Worm (Caenorhabditis elegans) whole organism, L2 larva: ENCODE data around the gene C32H11.3.
"Not testable (repeated sequence)": the region's sequence is repeated elsewhere in the genome, so short reads cannot be mapped to it uniquely, and the experiment has no call there.

Experiments used
- F13H6.1 ChIP-seq: sonication (generic microtip); optimal IDR thresholded peaks from 2 replicates; lab custom pipeline; 2016; ENCODE audit warnings: missing genetic modification characterization, missing compliant biosample characterization
- R02D3.7 ChIP-seq: fragments of 150-350 bp; optimal IDR thresholded peaks from 2 replicates; lab custom pipeline; 2014; ENCODE audit warnings: missing biosample characterization, missing genetic modification characterization
- Y55F3AM.14 ChIP-seq: fragments of 200-800 bp; sonication (Bioruptor generic); optimal IDR thresholded peaks from 2 replicates; lab custom pipeline; 2018; ENCODE audit warnings: mild to moderate bottlenecking, missing genetic modification characterization, missing compliant biosample characterization
- alr-1 ChIP-seq: fragments of 150-350 bp; optimal IDR thresholded peaks from 2 replicates; lab custom pipeline; 2014; ENCODE audit warnings: missing biosample characterization, missing genetic modification characterization
- aly-2 ChIP-seq: fragments of 150-350 bp; optimal IDR thresholded peaks from 2 replicates; lab custom pipeline; 2014; ENCODE audit warnings: missing biosample characterization, missing genetic modification characterization
- blmp-1 ChIP-seq: sonication (generic microtip); optimal IDR thresholded peaks from 2 replicates; lab custom pipeline; 2017; ENCODE audit warnings: missing genetic modification characterization, mild to moderate bottlenecking, missing compliant biosample characterization, antibody characterized with exemption, moderate library complexity; ENCODE audit not compliant: insufficient read depth
- ceh-82 ChIP-seq: fragments of 150-350 bp; optimal IDR thresholded peaks from 2 replicates; lab custom pipeline; 2014; ENCODE audit warnings: missing biosample characterization, missing genetic modification characterization
- crh-2 ChIP-seq: sonication (generic microtip); optimal IDR thresholded peaks from 2 replicates; lab custom pipeline; 2017; ENCODE audit warnings: missing biosample characterization, missing genetic modification characterization
- dmd-4 ChIP-seq: sonication (generic microtip); optimal IDR thresholded peaks from 2 replicates; lab custom pipeline; 2017; ENCODE audit warnings: missing biosample characterization, missing genetic modification characterization
- elt-1 ChIP-seq: fragments of 150-350 bp; optimal IDR thresholded peaks from 2 replicates; lab custom pipeline; 2014; ENCODE audit warnings: missing biosample characterization, missing genetic modification characterization
- fos-1 ChIP-seq: fragments of 150-350 bp; optimal IDR thresholded peaks from 2 replicates; lab custom pipeline; 2014; ENCODE audit warnings: missing biosample characterization, missing genetic modification characterization
- gmeb-1 ChIP-seq: fragments of 150-350 bp; optimal IDR thresholded peaks from 2 replicates; lab custom pipeline; 2014; ENCODE audit warnings: missing biosample characterization, missing genetic modification characterization
- lin-11 ChIP-seq: fragments of 150-350 bp; sonication (generic microtip); optimal IDR thresholded peaks from 2 replicates; lab custom pipeline; 2014; ENCODE audit warnings: missing biosample characterization, missing genetic modification characterization, inconsistent platforms, mixed read lengths
- nhr-10 ChIP-seq: sonication (generic microtip); optimal IDR thresholded peaks from 2 replicates; lab custom pipeline; 2017; ENCODE audit warnings: missing biosample characterization, missing genetic modification characterization
- nhr-11 ChIP-seq: fragments of 150-350 bp; optimal IDR thresholded peaks from 2 replicates; lab custom pipeline; 2014; ENCODE audit warnings: missing biosample characterization, missing genetic modification characterization
- nhr-129 ChIP-seq: fragments of 150-350 bp; optimal IDR thresholded peaks from 2 replicates; lab custom pipeline; 2014; ENCODE audit warnings: missing biosample characterization, missing genetic modification characterization
- nhr-21 ChIP-seq: fragments of 150-350 bp; optimal IDR thresholded peaks from 2 replicates; lab custom pipeline; 2014; ENCODE audit warnings: missing biosample characterization, missing genetic modification characterization
- nhr-23 ChIP-seq: fragments of 150-350 bp; optimal IDR thresholded peaks from 2 replicates; lab custom pipeline; 2014; ENCODE audit warnings: missing biosample characterization, missing genetic modification reagents, missing genetic modification characterization
- nhr-237 ChIP-seq: fragments of 150-350 bp; optimal IDR thresholded peaks from 2 replicates; lab custom pipeline; 2014; ENCODE audit warnings: missing biosample characterization, missing genetic modification characterization
- nhr-25 ChIP-seq: fragments of 150-350 bp; sonication (generic microtip); optimal IDR thresholded peaks from 3 replicates; lab custom pipeline; 2014; ENCODE audit warnings: missing biosample characterization, missing genetic modification characterization
- nhr-6 ChIP-seq: fragments of 150-350 bp; optimal IDR thresholded peaks from 2 replicates; lab custom pipeline; 2014; ENCODE audit warnings: missing biosample characterization, missing genetic modification characterization
- nhr-77 ChIP-seq: fragments of 150-350 bp; optimal IDR thresholded peaks from 2 replicates; lab custom pipeline; 2014; ENCODE audit warnings: missing biosample characterization, missing genetic modification characterization
- peb-1 ChIP-seq: fragments of 150-350 bp; optimal IDR thresholded peaks from 2 replicates; lab custom pipeline; 2014; ENCODE audit warnings: missing biosample characterization, missing genetic modification characterization
- sma-3 ChIP-seq: sonication (generic microtip); optimal IDR thresholded peaks from 2 replicates; lab custom pipeline; 2016; ENCODE audit warnings: missing genetic modification reagents, missing genetic modification characterization, missing compliant biosample characterization
- sma-9 ChIP-seq, 2 experiments: fragments of 150-350 bp in 1 of 2; sonication (generic microtip) in 1 of 2; optimal IDR thresholded peaks; 2 replicates each; lab custom pipeline; 2014 to 2016; ENCODE audit warnings: missing genetic modification characterization in 2 of 2, mild to moderate bottlenecking in 1 of 2, missing biosample characterization in 1 of 2, missing compliant biosample characterization in 1 of 2, missing genetic modification reagents in 1 of 2, moderate library complexity in 1 of 2
- snpc-4 ChIP-seq: fragments of 150-350 bp; optimal IDR thresholded peaks from 2 replicates; lab custom pipeline; 2014; ENCODE audit warnings: missing biosample characterization, missing genetic modification characterization
- unc-55 ChIP-seq: fragments of 150-350 bp; sonication (generic microtip); optimal IDR thresholded peaks from 3 replicates; lab custom pipeline; 2014; ENCODE audit warnings: missing biosample characterization, missing genetic modification reagents, missing genetic modification characterization
- unc-62 ChIP-seq: fragments of 150-350 bp; optimal IDR thresholded peaks from 2 replicates; lab custom pipeline; 2014; ENCODE audit warnings: missing biosample characterization, missing genetic modification reagents, missing genetic modification characterization
- zag-1 ChIP-seq: fragments of 150-350 bp; optimal IDR thresholded peaks from 2 replicates; lab custom pipeline; 2014; ENCODE audit warnings: missing biosample characterization, missing genetic modification characterization
- ztf-1 ChIP-seq: fragments of 200-800 bp; sonication (Bioruptor generic); conservative IDR thresholded peaks from 2 replicates; pipeline ENCODE4 v1.3.6; 2022; ENCODE audit warnings: missing genetic modification characterization, missing compliant biosample characterization
- ztf-11 ChIP-seq: sonication (generic microtip); optimal IDR thresholded peaks from 2 replicates; lab custom pipeline; 2017; ENCODE audit warnings: missing biosample characterization, missing genetic modification characterization
- ztf-4 ChIP-seq: fragments of 150-350 bp; optimal IDR thresholded peaks from 2 replicates; lab custom pipeline; 2014; ENCODE audit warnings: missing biosample characterization, missing genetic modification characterization

C32H11.3 gene

ce11 chrIV:12918256-12918655 is at the start of gene C32H11.3:
C32H11.3 (plus strand) TSS chrIV:12918556.
- TF ChIP-seq nhr-11, result no peak
- TF ChIP-seq elt-1 (tag; lab: Kevin White, UChicago), result no peak
- no peak for TF ChIP-seq aly-2 (tag; lab: Kevin White, UChicago)
- TF ChIP-seq snpc-4 (tag; lab: Kevin White, UChicago), result no peak

- TF ChIP-seq nhr-10 (tag; lab: Kevin White, UChicago) (no peak), blmp-1 (tag; lab: Kevin White, UChicago) (no peak), fos-1 (tag; lab: Kevin White, UChicago) (no peak), nhr-6 (tag; lab: Kevin White, UChicago) (no peak), ztf-1 (GFP tag; lab: Robert Waterston, UW) (no peak), sma-3 (GFP tag; lab: Kevin White, UChicago) (no peak), nhr-25 (no peak), gmeb-1 (no peak), F13H6.1 (tag; lab: Kevin White, UChicago) (no peak), nhr-77 (tag; lab: Kevin White, UChicago) (no peak), nhr-237 (no peak), lin-11 (no peak), dmd-4 (tag; lab: Kevin White, UChicago) (no peak), ztf-11 (tag; lab: Kevin White, UChicago) (no peak)
- TF ChIP-seq, all 48 proteins: peak for 0
Measured at ce11 chrIV:12869383-12869782, 49.0 kb upstream of the C32H11.3 start.

- TF ChIP-seq nhr-6 (tag; lab: Kevin White, UChicago) (no peak), snpc-4 (tag; lab: Kevin White, UChicago) (peak; percentile 28)
Measured at ce11 chrIV:12869812-12870211, 48.5 kb upstream of the C32H11.3 start.

- TF ChIP-seq blmp-1 (tag; lab: Kevin White, UChicago) (no peak), lin-11 (no peak), nhr-237 (no peak), R02D3.7 (tag; lab: Kevin White, UChicago) (no peak), gmeb-1 (no peak), peb-1 (tag; lab: Kevin White, UChicago) (no peak), zag-1 (no peak), Y55F3AM.14 (GFP tag; lab: Kevin White, UChicago) (no peak), nhr-21 (tag; lab: Kevin White, UChicago) (no peak), nhr-6 (tag; lab: Kevin White, UChicago) (no peak), ztf-1 (GFP tag; lab: Robert Waterston, UW) (no peak), nhr-11 (no peak), ceh-82 (tag; lab: Kevin White, UChicago) (no peak), nhr-23 (tag; lab: Kevin White, UChicago) (no peak), crh-2 (tag; lab: Kevin White, UChicago) (no peak), snpc-4 (tag; lab: Kevin White, UChicago) (no peak)
Measured at ce11 chrIV:12870315-12870714, 48.0 kb upstream of the C32H11.3 start.

ce11 chrIV:12871445-12871947 is 46.9 kb upstream of the C32H11.3 start, which contains the start of gene clec-187:
clec-187 (minus strand) TSS chrIV:12871495.
- no peak for TF ChIP-seq unc-62 (GFP tag; lab: Kevin White, UChicago)
- TF ChIP-seq fos-1 (tag; lab: Kevin White, UChicago), result peak; percentile 9

- not testable (repeated sequence) for TF ChIP-seq nhr-77 (tag; lab: Kevin White, UChicago); ztf-4 (tag; lab: Kevin White, UChicago); nhr-129
Measured at ce11 chrIV:12875260-12875659, 43.1 kb upstream of the C32H11.3 start, which contains the start of gene ZK896.1. ZK896.1 (minus strand) TSS chrIV:12875360.

ce11 chrIV:12876558-12876957 is 41.8 kb upstream of the C32H11.3 start:
- no peak for TF ChIP-seq nhr-25
- no peak for TF ChIP-seq unc-55 (GFP tag; lab: Kevin White, UChicago)
- no peak for TF ChIP-seq blmp-1 (tag; lab: Kevin White, UChicago)
- peak; percentile 85 for TF ChIP-seq fos-1 (tag; lab: Kevin White, UChicago)
- TF ChIP-seq alr-1, result no peak
- TF ChIP-seq snpc-4 (tag; lab: Kevin White, UChicago), result no peak
- TF ChIP-seq nhr-21 (tag; lab: Kevin White, UChicago), result no peak
- TF ChIP-seq sma-9 (GFP tag; optimal IDR thresholded peaks at IDR 0.05; lab: Kevin White, UChicago), result peak; percentile 31
- no peak for TF ChIP-seq sma-9 (tag; optimal IDR thresholded peaks at IDR 0.05; lab: Kevin White, UChicago)
